Fruit fly (Drosophila melanogaster) whole organism, pupa: ENCODE results near the gene nonC.

Source experiments
- CG10348 ChIP-seq: fragments of 200-800 bp; sonication (Bioruptor generic); IDR thresholded peaks from 2 replicates; pipeline ENCODE4 v1.3.6; 2022; ENCODE audit warnings: missing biosample characterization, missing genetic modification characterization
- CG12605 ChIP-seq: fragments of 200-800 bp; sonication (Bioruptor generic); IDR thresholded peaks from 2 replicates; pipeline ENCODE4 v1.3.6; 2022; ENCODE audit warnings: missing biosample characterization, missing genetic modification characterization
- CG13204 ChIP-seq: fragments of 200-800 bp; sonication (Bioruptor generic); optimal IDR thresholded peaks from 2 replicates; lab custom pipeline; 2018; ENCODE audit warnings: missing biosample characterization, mild to moderate bottlenecking, missing genetic modification characterization, moderate library complexity
- CG14655 ChIP-seq: fragments of 200-800 bp; sonication (Bioruptor generic); optimal IDR thresholded peaks from 3 replicates; lab custom pipeline; 2017; ENCODE audit warnings: mild to moderate bottlenecking, missing biosample characterization, missing genetic modification reagents, missing genetic modification characterization
- CG15710 ChIP-seq: fragments of 200-800 bp; sonication (Bioruptor generic); optimal IDR thresholded peaks from 2 replicates; lab custom pipeline; 2018; ENCODE audit warnings: missing biosample characterization, mild to moderate bottlenecking, missing genetic modification characterization, moderate library complexity
- CG17806 ChIP-seq: fragments of 200-800 bp; sonication (Bioruptor generic); optimal IDR thresholded peaks from 2 replicates; lab custom pipeline; 2018; ENCODE audit warnings: missing biosample characterization, mild to moderate bottlenecking, missing genetic modification characterization, moderate library complexity
- CG32121 ChIP-seq: fragments of 200-800 bp; sonication (Bioruptor generic); IDR thresholded peaks from 2 replicates; pipeline ENCODE4 v1.3.6; 2022; ENCODE audit warnings: missing biosample characterization, missing genetic modification characterization
- CG34367 ChIP-seq: fragments of 200-800 bp; sonication (Bioruptor generic); optimal IDR thresholded peaks from 2 replicates; lab custom pipeline; 2018; ENCODE audit warnings: missing biosample characterization, mild to moderate bottlenecking, missing genetic modification characterization
- CG4496 ChIP-seq: fragments of 200-800 bp; sonication (Bioruptor generic); IDR thresholded peaks from 3 replicates; pipeline ENCODE4 v1.3.6; 2022; ENCODE audit warnings: missing biosample characterization, missing genetic modification characterization
- CG8159 ChIP-seq: fragments of 200-800 bp; sonication (Bioruptor generic); optimal IDR thresholded peaks from 3 replicates; lab custom pipeline; 2018; ENCODE audit warnings: missing biosample characterization, mild to moderate bottlenecking, missing genetic modification characterization, moderate library complexity
- CG8301 ChIP-seq: fragments of 200-800 bp; sonication (Bioruptor generic); optimal IDR thresholded peaks from 2 replicates; lab custom pipeline; 2018; ENCODE audit warnings: missing biosample characterization, mild to moderate bottlenecking, missing genetic modification characterization
- CG9948 ChIP-seq: fragments of 200-800 bp; sonication (Bioruptor generic); optimal IDR thresholded peaks from 2 replicates; lab custom pipeline; 2018; ENCODE audit warnings: missing biosample characterization, mild to moderate bottlenecking, missing genetic modification characterization, moderate library complexity
- D1 ChIP-seq: fragments of 200-800 bp; sonication (Bioruptor generic); optimal IDR thresholded peaks from 2 replicates; lab custom pipeline; 2018; ENCODE audit warnings: missing biosample characterization, mild to moderate bottlenecking, missing genetic modification characterization, moderate library complexity
- EcR ChIP-seq: fragments of 200-800 bp; sonication (Bioruptor generic); optimal IDR thresholded peaks from 3 replicates; lab custom pipeline; 2019; ENCODE audit warnings: missing biosample characterization, missing genetic modification characterization, mild to moderate bottlenecking, moderate library complexity, missing genetic modification reagents
- Ets98B ChIP-seq: fragments of 200-800 bp; sonication (Bioruptor generic); IDR thresholded peaks from 2 replicates; pipeline ENCODE4 v1.3.6; 2022; ENCODE audit warnings: missing biosample characterization, missing genetic modification characterization
- Pif1A ChIP-seq: fragments of 200-800 bp; sonication (Bioruptor generic); optimal IDR thresholded peaks from 3 replicates; lab custom pipeline; 2016; ENCODE audit warnings: missing biosample characterization, missing genetic modification characterization
- Pif1B ChIP-seq: fragments of 200-800 bp; sonication (Bioruptor generic); optimal IDR thresholded peaks from 3 replicates; lab custom pipeline; 2016; ENCODE audit warnings: missing biosample characterization, missing genetic modification characterization
- Snoo ChIP-seq: fragments of 200-800 bp; sonication (Bioruptor generic); optimal IDR thresholded peaks from 3 replicates; lab custom pipeline; 2017; ENCODE audit warnings: missing biosample characterization, mild to moderate bottlenecking, missing genetic modification characterization, inconsistent platforms
- fd96Ca ChIP-seq: fragments of 200-800 bp; sonication (Bioruptor generic); IDR thresholded peaks from 3 replicates; pipeline ENCODE4 v1.3.6; 2022; ENCODE audit warnings: missing biosample characterization, missing genetic modification characterization
- gl ChIP-seq: fragments of 200-800 bp; sonication (Bioruptor generic); optimal IDR thresholded peaks from 2 replicates; lab custom pipeline; 2018; ENCODE audit warnings: missing biosample characterization, mild to moderate bottlenecking, missing genetic modification characterization
- rn ChIP-seq: fragments of 200-800 bp; sonication (Bioruptor generic); IDR thresholded peaks from 2 replicates; pipeline ENCODE4 v1.3.6; 2022; ENCODE audit warnings: missing biosample characterization, missing genetic modification characterization

The nonC gene

DNA sequence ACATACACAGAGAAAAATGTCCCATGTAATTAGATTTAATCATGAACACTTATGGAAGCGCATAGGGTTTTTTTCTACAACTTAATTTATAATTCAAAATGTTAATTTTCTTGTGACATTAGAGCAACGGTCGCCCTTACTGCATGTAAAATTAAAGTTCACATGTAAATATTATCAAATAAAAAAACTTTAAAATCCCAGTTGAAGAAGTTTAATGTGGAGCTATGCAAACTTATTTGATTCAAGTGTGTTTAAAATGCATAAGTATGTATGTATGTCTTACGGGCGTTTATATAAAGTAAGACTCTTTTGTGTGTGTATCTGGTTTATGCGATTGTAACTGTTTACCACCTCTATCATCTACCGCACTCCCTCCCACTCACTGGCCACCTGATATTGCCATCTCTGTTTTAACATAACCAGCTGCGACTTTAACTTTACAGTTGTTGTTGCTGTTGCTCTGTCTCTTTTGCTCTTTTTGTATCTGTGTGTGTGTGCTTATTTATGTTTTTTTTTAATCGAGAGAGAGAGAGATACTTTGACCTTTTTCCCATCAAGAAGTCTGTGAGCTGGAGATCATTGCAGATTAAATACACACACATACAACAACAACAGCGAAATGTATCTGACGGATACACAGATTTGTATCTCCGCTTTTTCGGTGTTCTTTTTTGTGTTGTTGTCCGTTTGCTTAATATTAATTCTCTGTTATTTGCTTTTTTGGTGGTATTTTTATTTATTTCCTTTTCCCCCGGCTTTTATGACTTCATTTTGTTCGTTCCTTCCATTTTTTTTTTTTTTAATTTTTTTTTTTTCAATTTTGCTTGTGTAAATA, 31.3 kb downstream of the nonC start:
- TF ChIP-seq CG34367 (tag; lab: Kevin White, UChicago) (peak; percentile 68), Pif1A (peak; percentile 91), CG12605 (no peak), gl (tag; lab: Kevin White, UChicago) (peak; percentile 49), CG14655 (peak; percentile 86), CG17806 (tag; lab: Kevin White, UChicago) (peak; percentile 73), rn (GFP tag; lab: Robert Waterston, UW) (0 out of 2 replicates have a peak, but pooled peaks have one; percentile 17), CG8301 (tag; lab: Kevin White, UChicago) (peak; percentile 78), Snoo (peak; percentile 88), CG10348 (GFP tag; lab: Robert Waterston, UW) (no peak), CG9948 (tag; lab: Kevin White, UChicago) (peak; percentile 87), Pif1B (GFP tag; lab: Kevin White, UChicago) (peak; percentile 90), fd96Ca (GFP tag; lab: Robert Waterston, UW) (no peak), Ets98B (GFP tag; lab: Robert Waterston, UW) (peak; percentile 44; the same call in 1 of the 2 replicates), EcR (peak; percentile 54), CG8159 (peak; percentile 83), D1 (peak; percentile 69), CG15710 (tag; lab: Kevin White, UChicago) (peak; percentile 87), CG13204 (peak; percentile 30), CG32121 (GFP tag; lab: Robert Waterston, UW) (peak; percentile 79), CG4496 (GFP tag; lab: Robert Waterston, UW) (no peak; the same call in 1 of the 3 replicates)

dm6 chrX:6856332-6856995, 32.2 kb downstream of the nonC start:
- TF ChIP-seq CG15710 (tag; lab: Kevin White, UChicago) (peak; percentile 23), CG32121 (GFP tag; lab: Robert Waterston, UW) (peak; percentile 65; the same call in 1 of the 2 replicates), Pif1A (no peak), CG14655 (peak; percentile 56), CG9948 (tag; lab: Kevin White, UChicago) (peak; percentile 45), CG13204 (no peak), CG12605 (no peak), gl (tag; lab: Kevin White, UChicago) (no peak), fd96Ca (GFP tag; lab: Robert Waterston, UW) (no peak), Pif1B (GFP tag; lab: Kevin White, UChicago) (peak; percentile 42), CG8301 (tag; lab: Kevin White, UChicago) (peak; percentile 48), Snoo (peak; percentile 51), rn (GFP tag; lab: Robert Waterston, UW) (peak; percentile 42; the same call in 1 of the 2 replicates), CG4496 (GFP tag; lab: Robert Waterston, UW) (peak; percentile 75; the same call in 2 of the 3 replicates), CG8159 (peak; percentile 62), Ets98B (GFP tag; lab: Robert Waterston, UW) (peak; percentile 78), EcR (peak; percentile 64), CG34367 (tag; lab: Kevin White, UChicago) (peak; percentile 15), CG17806 (tag; lab: Kevin White, UChicago) (peak; percentile 23), CG10348 (GFP tag; lab: Robert Waterston, UW) (no peak), D1 (peak; percentile 19)

- TF ChIP-seq gl (tag; lab: Kevin White, UChicago) (no peak), EcR (no peak), CG8159 (no peak), CG10348 (GFP tag; lab: Robert Waterston, UW) (no peak), Pif1A (no peak), CG32121 (GFP tag; lab: Robert Waterston, UW) (no peak), Ets98B (GFP tag; lab: Robert Waterston, UW) (no peak), CG9948 (tag; lab: Kevin White, UChicago) (no peak), CG34367 (tag; lab: Kevin White, UChicago) (no peak), CG8301 (tag; lab: Kevin White, UChicago) (no peak)
- TF ChIP-seq, all 21 proteins: peak for 0
Measured at dm6 chrX:6857269-6857668, 33.0 kb downstream of the nonC start.

- TF ChIP-seq Pif1A, result no peak
- no peak for TF ChIP-seq Snoo
- no peak for TF ChIP-seq fd96Ca (GFP tag; lab: Robert Waterston, UW)
- TF ChIP-seq rn (GFP tag; lab: Robert Waterston, UW), result no peak
- TF ChIP-seq CG13204, result no peak
- TF ChIP-seq CG10348 (GFP tag; lab: Robert Waterston, UW), result no peak
- TF ChIP-seq Pif1B (GFP tag; lab: Kevin White, UChicago), result no peak
Measured at dm6 chrX:6857693-6858092, 33.4 kb downstream of the nonC start.

dm6 chrX:6859245-6859644, 34.9 kb downstream of the nonC start:
- TF ChIP-seq CG17806 (tag; lab: Kevin White, UChicago), result no peak
- no peak for TF ChIP-seq CG15710 (tag; lab: Kevin White, UChicago)
